Fruit fly (Drosophila melanogaster): ENCODE data around the gene nudC.

Gene nudC

DNA sequence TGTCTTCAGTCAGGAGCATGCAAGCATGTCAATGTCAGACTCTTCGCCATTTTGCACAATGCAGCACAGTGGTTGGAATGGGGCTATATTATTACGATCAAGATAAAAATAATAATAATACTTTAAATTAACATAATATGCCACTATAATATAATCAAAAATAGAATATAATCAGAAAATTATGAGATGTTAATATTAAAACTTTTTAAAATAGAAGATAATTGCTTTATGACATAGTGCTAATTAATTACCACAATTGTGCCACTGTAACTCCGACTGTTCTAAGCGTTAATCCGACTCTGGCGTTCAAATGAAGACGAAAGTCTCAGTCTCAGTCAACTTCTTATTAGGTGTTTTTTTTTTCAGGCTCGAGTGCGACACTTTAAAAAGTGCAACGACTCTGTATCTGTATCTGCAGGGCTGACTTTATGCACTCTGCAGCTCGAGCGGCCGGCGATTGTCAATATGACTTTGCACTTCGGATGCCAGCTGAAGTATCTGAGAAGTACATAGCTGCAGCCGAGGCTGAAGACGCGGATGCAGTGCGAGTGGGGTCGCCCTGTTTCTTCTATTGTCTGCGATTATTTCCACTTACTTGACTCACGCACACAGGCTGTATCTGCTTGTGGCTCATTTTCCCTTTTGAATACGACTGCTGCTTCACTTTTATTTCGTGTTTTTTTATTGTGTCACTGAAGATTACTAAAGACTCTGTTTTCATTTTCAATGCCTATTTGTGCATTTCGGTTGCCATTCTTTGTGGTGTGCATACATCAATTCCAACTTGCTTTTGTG, 42.4 kb upstream of the nudC start:
- TF ChIP-seq ovo (GFP tag; optimal IDR thresholded peaks at IDR 0.05) (no peak), CG5204 (GFP tag; optimal IDR thresholded peaks at IDR 0.05) (no peak), CG12768 (GFP tag; optimal IDR thresholded peaks at IDR 0.05) (no peak), cic (GFP tag; optimal IDR thresholded peaks at IDR 0.05) (no peak), Crg-1 (GFP tag; optimal IDR thresholded peaks at IDR 0.05) (no peak), Hr96 (GFP tag; optimal IDR thresholded peaks at IDR 0.05) (no peak), CG7045 (GFP tag; optimal IDR thresholded peaks at IDR 0.05) (no peak), CG1620 (GFP tag; optimal IDR thresholded peaks at IDR 0.05) (no peak), tj (GFP tag; optimal IDR thresholded peaks at IDR 0.05) (no peak), toe (GFP tag; optimal IDR thresholded peaks at IDR 0.05) (no peak), CG14711 (tag; optimal IDR thresholded peaks at IDR 0.05) (no peak), Clk (GFP tag; optimal IDR thresholded peaks at IDR 0.05) (no peak), CG33017 (tag; optimal IDR thresholded peaks at IDR 0.05) (no peak), bab1 (GFP tag; optimal IDR thresholded peaks at IDR 0.05) (no peak)

DNA sequence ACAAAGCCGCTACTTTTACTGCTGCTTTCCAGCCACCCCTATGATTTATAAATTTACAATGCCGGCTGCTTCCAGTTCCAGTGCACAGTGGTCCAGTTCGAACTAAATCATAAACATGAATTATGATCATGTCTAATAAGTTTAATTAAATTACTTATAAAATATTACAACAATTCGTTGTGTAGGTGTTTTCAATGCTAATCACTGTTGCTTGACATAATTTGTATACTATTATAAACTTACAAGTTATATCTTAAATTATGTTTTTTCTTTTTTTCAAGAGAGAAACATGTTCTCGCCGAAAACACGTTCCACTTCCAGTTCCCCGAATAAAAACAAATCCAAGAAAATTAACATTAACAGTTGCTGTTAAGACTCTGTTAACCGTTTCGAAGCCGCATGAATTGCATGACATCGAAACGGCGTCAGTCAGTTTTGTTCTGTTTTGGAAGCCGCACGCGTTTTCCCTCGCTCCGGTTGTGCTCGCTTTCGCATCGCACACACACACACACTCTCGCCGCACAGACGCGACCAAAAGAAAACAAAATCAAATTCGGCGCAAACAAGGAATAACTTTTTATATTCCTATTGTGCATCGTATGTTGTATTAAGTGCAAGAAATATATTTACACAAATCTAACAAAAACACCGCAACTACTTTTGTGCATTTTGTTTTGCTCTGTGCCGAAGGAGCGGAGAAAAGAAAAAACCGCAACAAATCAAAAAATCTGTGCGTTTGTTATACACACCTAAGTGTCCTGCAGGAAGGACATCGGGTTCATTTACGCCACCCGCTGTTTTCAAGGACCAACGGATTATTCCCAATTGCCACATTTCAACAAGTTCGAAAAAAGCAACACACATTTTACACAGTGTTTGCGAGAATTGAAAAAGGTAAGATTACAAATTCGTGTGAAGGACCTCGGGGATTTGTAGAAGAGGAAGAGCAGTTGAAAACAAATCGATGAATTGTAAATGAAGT, 38.9 kb upstream of the nudC start, which contains the start of gene Nrt:
TSS of gene Nrt (plus strand) at position 426 of the 982 bp plus-strand sequence.
- TF ChIP-seq ovo (GFP tag; optimal IDR thresholded peaks at IDR 0.05) (peak; percentile 10), Clk (GFP tag; optimal IDR thresholded peaks at IDR 0.05) (no peak), CG11617 (GFP tag; optimal IDR thresholded peaks at IDR 0.05) (no peak), CG5204 (GFP tag; optimal IDR thresholded peaks at IDR 0.05) (no peak), pad (GFP tag; optimal IDR thresholded peaks at IDR 0.05) (peak; percentile 86), CG1620 (GFP tag; optimal IDR thresholded peaks at IDR 0.05) (no peak), kay (GFP tag; ENCODE audit: borderline replicate concordance) (no peak), cic (GFP tag; optimal IDR thresholded peaks at IDR 0.05) (no peak), bab1 (GFP tag; optimal IDR thresholded peaks at IDR 0.05) (peak; percentile 51), Crg-1 (GFP tag; optimal IDR thresholded peaks at IDR 0.05) (no peak), CG7045 (GFP tag; optimal IDR thresholded peaks at IDR 0.05) (peak; percentile 46), toe (GFP tag; optimal IDR thresholded peaks at IDR 0.05) (no peak), Hr96 (GFP tag; optimal IDR thresholded peaks at IDR 0.05) (no peak), CG12768 (GFP tag; optimal IDR thresholded peaks at IDR 0.05) (peak; percentile 27), cnc (optimal IDR thresholded peaks at IDR 0.05) (no peak), CG7101 (tag; optimal IDR thresholded peaks at IDR 0.05) (peak; percentile 53), Mnt (GFP tag; optimal IDR thresholded peaks at IDR 0.05) (no peak), CG14711 (tag; optimal IDR thresholded peaks at IDR 0.05) (peak; percentile 28), tj (GFP tag; optimal IDR thresholded peaks at IDR 0.05) (no peak), CG33017 (tag; optimal IDR thresholded peaks at IDR 0.05) (peak; percentile 52)

DNA sequence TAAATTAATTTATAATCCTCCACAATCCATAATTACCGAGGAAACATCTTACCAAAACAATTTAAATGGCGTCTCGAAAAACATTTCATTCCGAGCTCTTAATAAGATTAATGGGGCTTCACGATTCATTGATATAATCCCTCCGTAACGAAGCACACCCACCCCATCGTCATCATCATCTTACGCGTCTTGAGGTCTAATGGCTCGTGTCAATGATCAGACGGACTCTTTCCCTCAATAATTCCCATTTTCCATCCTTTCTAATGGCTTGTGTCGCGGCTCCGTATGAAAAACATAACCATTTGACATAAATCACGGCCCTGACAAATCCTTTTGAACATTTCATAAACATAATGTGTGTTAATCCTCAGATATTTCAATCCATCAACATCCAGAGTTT, 37.9 kb upstream of the nudC start:
- TF ChIP-seq Clk (GFP tag; optimal IDR thresholded peaks at IDR 0.05) = no peak
- TF ChIP-seq CG14711 (tag; optimal IDR thresholded peaks at IDR 0.05) = no peak
- no peak for TF ChIP-seq pad (GFP tag; optimal IDR thresholded peaks at IDR 0.05)
- no peak for TF ChIP-seq CG1620 (GFP tag; optimal IDR thresholded peaks at IDR 0.05)
- TF ChIP-seq Hr96 (GFP tag; optimal IDR thresholded peaks at IDR 0.05) = no peak
- TF ChIP-seq kay (GFP tag; ENCODE audit: borderline replicate concordance) = no peak
- no peak for TF ChIP-seq CG7045 (GFP tag; optimal IDR thresholded peaks at IDR 0.05)
- no peak for TF ChIP-seq CG5204 (GFP tag; optimal IDR thresholded peaks at IDR 0.05)
- TF ChIP-seq bab1 (GFP tag; optimal IDR thresholded peaks at IDR 0.05) = no peak

DNA sequence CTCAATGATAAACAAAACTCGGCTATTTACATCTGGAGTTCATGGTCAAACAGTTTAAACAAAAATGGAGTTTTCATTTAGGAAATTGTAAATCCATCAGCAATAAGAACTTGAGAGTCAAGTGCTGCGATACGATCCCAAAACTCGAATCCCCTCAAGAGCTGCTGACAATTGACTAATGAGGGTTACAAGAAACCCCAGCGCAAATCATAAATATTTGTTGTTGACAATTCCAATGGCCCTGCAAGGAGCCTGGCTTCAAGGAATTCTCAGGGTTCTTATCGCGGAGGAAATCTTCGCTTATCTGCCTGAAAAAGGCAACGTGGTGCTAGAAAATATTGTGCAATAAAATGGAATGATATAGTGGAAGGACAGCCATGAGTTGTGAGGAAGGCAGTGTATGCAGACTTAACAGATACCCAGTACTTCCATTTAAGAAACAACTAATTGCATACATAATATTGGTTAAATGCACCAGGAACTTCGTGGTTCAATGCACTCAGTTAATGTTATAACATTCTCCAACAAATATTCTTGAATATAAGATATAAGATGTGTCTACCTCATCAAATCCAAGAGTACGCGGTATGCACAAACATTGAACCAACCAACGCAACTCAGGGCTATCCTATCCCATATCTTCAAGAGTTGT, 36.7 kb upstream of the nudC start:
- no peak for TF ChIP-seq Hr96 (GFP tag; optimal IDR thresholded peaks at IDR 0.05)
- TF ChIP-seq kay (GFP tag; ENCODE audit: borderline replicate concordance) = no peak
- no peak for TF ChIP-seq tj (GFP tag; optimal IDR thresholded peaks at IDR 0.05)
- no peak for TF ChIP-seq Crg-1 (GFP tag; optimal IDR thresholded peaks at IDR 0.05)
- TF ChIP-seq CG33017 (tag; optimal IDR thresholded peaks at IDR 0.05) = no peak

DNA sequence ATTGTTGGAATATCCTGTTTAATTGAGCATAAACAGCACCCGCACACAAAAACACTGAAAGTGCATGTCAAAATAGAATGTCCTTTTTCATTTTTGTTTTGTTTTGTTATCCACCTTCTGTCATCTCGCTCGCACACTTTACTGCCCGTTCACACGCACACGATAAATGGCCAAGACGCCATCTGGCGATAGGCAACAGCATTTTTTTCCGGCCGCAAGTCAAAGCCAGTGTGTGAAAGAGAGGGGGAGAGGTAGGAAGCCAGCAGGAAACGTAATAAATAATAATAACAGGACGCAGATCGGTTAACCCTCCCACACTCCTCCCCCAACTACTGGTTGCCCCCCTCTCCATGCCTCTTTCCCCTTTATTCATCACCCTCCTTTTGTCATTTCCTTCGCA, 34.9 kb upstream of the nudC start:
- TF ChIP-seq bab1 (GFP tag; optimal IDR thresholded peaks at IDR 0.05) = peak; percentile 33
- TF ChIP-seq toe (GFP tag; optimal IDR thresholded peaks at IDR 0.05) = no peak
